Fruit fly (Drosophila melanogaster) whole organism, embryonic: ENCODE measurements around the gene Nazo.

ENCODE experiments used
- Awh ChIP-seq: fragments of 200-800 bp; sonication (Bioruptor generic); IDR thresholded peaks from 2 replicates; pipeline ENCODE4, ENCODE4 v1.3.6; 2022; ENCODE audit warnings: missing biosample characterization, missing genetic modification characterization
- B-H1 ChIP-seq: fragments of 200-800 bp; sonication (Bioruptor generic); IDR thresholded peaks from 3 replicates; pipeline ENCODE4 v1.3.6; 2022; ENCODE audit warnings: missing biosample characterization, missing genetic modification characterization
- Bgb ChIP-seq: fragments of 200-800 bp; sonication (Bioruptor generic); IDR thresholded peaks from 2 replicates; pipeline ENCODE4 v1.3.6; 2022; ENCODE audit warnings: missing biosample characterization, missing genetic modification characterization; ENCODE audit not compliant: partially characterized antibody
- CG12391 ChIP-seq: fragments of 200-800 bp; sonication (Bioruptor generic); optimal IDR thresholded peaks from 3 replicates; lab custom pipeline; 2018; ENCODE audit warnings: missing biosample characterization, mild to moderate bottlenecking, missing genetic modification characterization, moderate library complexity
- CG13123 ChIP-seq: fragments of 200-800 bp; sonication (Bioruptor generic); optimal IDR thresholded peaks from 2 replicates; lab custom pipeline; 2016; ENCODE audit warnings: missing biosample characterization, missing genetic modification characterization
- CG14965 ChIP-seq: fragments of 200-800 bp; sonication (Bioruptor generic); optimal IDR thresholded peaks from 2 replicates; lab custom pipeline; 2016; ENCODE audit warnings: missing biosample characterization, missing genetic modification characterization, borderline replicate concordance
- CG16779 ChIP-seq: fragments of 200-800 bp; sonication (Bioruptor generic); IDR thresholded peaks from 2 replicates; pipeline ENCODE4 v1.3.6; 2022; ENCODE audit warnings: missing biosample characterization, missing genetic modification characterization
- CG17612 ChIP-seq: fragments of 200-800 bp; sonication (Bioruptor generic); IDR thresholded peaks from 2 replicates; pipeline ENCODE4 v1.3.6; 2022; ENCODE audit warnings: missing biosample characterization, missing genetic modification characterization
- CG1832 ChIP-seq: fragments of 200-800 bp; sonication (Bioruptor generic); optimal IDR thresholded peaks from 2 replicates; lab custom pipeline; 2017; ENCODE audit warnings: missing biosample characterization, mild to moderate bottlenecking, missing genetic modification characterization, inconsistent platforms
- CG18599 ChIP-seq: fragments of 200-800 bp; sonication (Bioruptor generic); optimal IDR thresholded peaks from 3 replicates; lab custom pipeline; 2017; ENCODE audit warnings: missing biosample characterization, missing genetic modification characterization, mild to moderate bottlenecking, moderate library complexity, missing genetic modification reagents
- CG2116 ChIP-seq: fragments of 200-800 bp; sonication (Bioruptor generic); optimal IDR thresholded peaks from 3 replicates; lab custom pipeline; 2018; ENCODE audit warnings: missing biosample characterization, mild to moderate bottlenecking, missing genetic modification characterization
- CG2199 ChIP-seq: fragments of 200-800 bp; sonication (Bioruptor generic); IDR thresholded peaks from 3 replicates; pipeline ENCODE4 v1.3.6; 2022; ENCODE audit warnings: missing biosample characterization, missing genetic modification characterization
- CG33557 ChIP-seq: fragments of 200-800 bp; sonication (Bioruptor generic); optimal IDR thresholded peaks from 2 replicates; lab custom pipeline; 2019; ENCODE audit warnings: missing biosample characterization, mild to moderate bottlenecking, missing genetic modification characterization, moderate library complexity
- CG34376 ChIP-seq: fragments of 200-800 bp; sonication (Bioruptor generic); optimal IDR thresholded peaks from 2 replicates; lab custom pipeline; 2018; ENCODE audit warnings: missing biosample characterization, mild to moderate bottlenecking, missing genetic modification characterization
- CG34422 ChIP-seq: fragments of 200-800 bp; sonication (Bioruptor generic); IDR thresholded peaks from 3 replicates; pipeline ENCODE4 v1.3.6; 2022; ENCODE audit warnings: missing biosample characterization, missing genetic modification characterization
- CG4404 ChIP-seq: fragments of 200-800 bp; sonication (Bioruptor generic); IDR thresholded peaks from 2 replicates; pipeline ENCODE4 v1.3.6; 2022; ENCODE audit warnings: missing biosample characterization, missing genetic modification characterization
- CG8388 ChIP-seq: fragments of 200-800 bp; sonication (Bioruptor generic); optimal IDR thresholded peaks from 2 replicates; lab custom pipeline; 2019; ENCODE audit warnings: missing biosample characterization, mild to moderate bottlenecking, missing genetic modification characterization, moderate library complexity
- CkIIα-i1 ChIP-seq: fragments of 200-800 bp; sonication (Bioruptor generic); IDR thresholded peaks from 2 replicates; pipeline ENCODE4 v1.3.6; 2022; ENCODE audit warnings: missing biosample characterization, missing genetic modification characterization
- Deaf1 ChIP-seq: fragments of 200-800 bp; optimal IDR thresholded peaks from 3 replicates; lab custom pipeline; 2019; ENCODE audit warnings: missing biosample characterization, mild to moderate bottlenecking, missing genetic modification characterization, moderate library complexity
- Dfd ChIP-seq, 2 experiments: fragments of >200 bp; optimal IDR thresholded peaks; 2 replicates each; lab custom pipeline; 2017; ENCODE audit warnings: missing biosample characterization in 2 of 2, missing genetic modification characterization in 2 of 2
- Doc2 ChIP-seq: fragments of 200-800 bp; sonication (Bioruptor generic); IDR thresholded peaks from 2 replicates; pipeline ENCODE4 v1.3.6; 2022; ENCODE audit warnings: missing biosample characterization, missing genetic modification characterization
- Fer3 ChIP-seq: fragments of 200-800 bp; sonication (Bioruptor generic); optimal IDR thresholded peaks from 2 replicates; lab custom pipeline; 2018; ENCODE audit warnings: missing biosample characterization, mild to moderate bottlenecking, missing genetic modification characterization, moderate library complexity
- Hr39 ChIP-seq: fragments of >200 bp; optimal IDR thresholded peaks from 2 replicates; lab custom pipeline; 2017
- Meics ChIP-seq: fragments of 200-800 bp; sonication (Bioruptor generic); optimal IDR thresholded peaks from 2 replicates; lab custom pipeline; 2017; ENCODE audit warnings: missing biosample characterization, mild to moderate bottlenecking, missing genetic modification characterization
- NC2α ChIP-seq: fragments of 200-800 bp; sonication (Bioruptor generic); optimal IDR thresholded peaks from 2 replicates; lab custom pipeline; 2016; ENCODE audit warnings: missing biosample characterization, missing genetic modification characterization
- Poxn ChIP-seq: fragments of 200-800 bp; sonication (Bioruptor generic); IDR thresholded peaks from 2 replicates; pipeline ENCODE4 v1.3.6; 2022; ENCODE audit warnings: missing biosample characterization, missing genetic modification characterization
- Spps ChIP-seq: fragments of 200-800 bp; sonication (Bioruptor generic); optimal IDR thresholded peaks from 2 replicates; lab custom pipeline; 2018; ENCODE audit warnings: missing biosample characterization, mild to moderate bottlenecking, missing genetic modification characterization
- ato ChIP-seq: fragments of 200-800 bp; sonication (Bioruptor generic); IDR thresholded peaks from 2 replicates; pipeline ENCODE4 v1.3.6; 2022; ENCODE audit warnings: missing biosample characterization, missing genetic modification characterization; ENCODE audit not compliant: partially characterized antibody
- bab2 ChIP-seq: fragments of 200-800 bp; sonication (Bioruptor generic); optimal IDR thresholded peaks from 2 replicates; lab custom pipeline; 2016; ENCODE audit warnings: missing biosample characterization, missing genetic modification characterization
- cato ChIP-seq: fragments of 200-800 bp; sonication (Bioruptor generic); optimal IDR thresholded peaks from 2 replicates; lab custom pipeline; 2016; ENCODE audit warnings: missing biosample characterization, missing genetic modification characterization, borderline replicate concordance
- da ChIP-seq: fragments of 200-800 bp; sonication (Bioruptor generic); optimal IDR thresholded peaks from 2 replicates; lab custom pipeline; 2016; ENCODE audit warnings: missing biosample characterization, missing genetic modification characterization
- dpn ChIP-seq, 2 experiments: fragments of 200-800 bp; sonication (Bioruptor generic); optimal IDR thresholded peaks; 3 replicates each; lab custom pipeline; 2016; ENCODE audit warnings: missing biosample characterization in 2 of 2, missing genetic modification characterization in 2 of 2
- ham ChIP-seq: fragments of 200-800 bp; sonication (Bioruptor generic); IDR thresholded peaks from 2 replicates; pipeline ENCODE4 v1.3.6; 2022; ENCODE audit warnings: missing biosample characterization, missing genetic modification characterization
- hbn ChIP-seq: fragments of 200-800 bp; sonication (Bioruptor generic); IDR thresholded peaks from 2 replicates; pipeline ENCODE4 v1.3.6; 2022; ENCODE audit warnings: missing biosample characterization, missing genetic modification characterization; ENCODE audit not compliant: partially characterized antibody
- jumu ChIP-seq: fragments of 200-800 bp; sonication (Bioruptor generic); optimal IDR thresholded peaks from 3 replicates; lab custom pipeline; 2016; ENCODE audit warnings: missing biosample characterization, missing genetic modification characterization
- lbe ChIP-seq: fragments of 200-800 bp; sonication (Bioruptor generic); optimal IDR thresholded peaks from 2 replicates; lab custom pipeline; 2016; ENCODE audit warnings: missing biosample characterization, mild to moderate bottlenecking, missing genetic modification characterization
- lov ChIP-seq, 2 experiments: fragments of 200-800 bp in 1 of 2; fragments of >200 bp in 1 of 2; sonication (Bioruptor generic) in 1 of 2; IDR thresholded peaks in 1 of 2; optimal IDR thresholded peaks in 1 of 2; 2 replicates in 1 of 2; 3 replicates in 1 of 2; pipeline versions ENCODE4 v1.3.6 to Lab custom; 2017 to 2022; ENCODE audit warnings: missing biosample characterization in 1 of 2, missing genetic modification characterization in 1 of 2
- nom ChIP-seq: fragments of 200-800 bp; sonication (Bioruptor generic); optimal IDR thresholded peaks from 2 replicates; lab custom pipeline; 2017; ENCODE audit warnings: missing biosample characterization, missing genetic modification characterization, mild to moderate bottlenecking, moderate library complexity, missing genetic modification reagents
- odd ChIP-seq: fragments of 200-800 bp; sonication (Bioruptor generic); optimal IDR thresholded peaks from 2 replicates; lab custom pipeline; 2017; ENCODE audit warnings: missing biosample characterization, mild to moderate bottlenecking, missing genetic modification characterization
- onecut ChIP-seq: fragments of 200-800 bp; sonication (Bioruptor generic); IDR thresholded peaks from 2 replicates; pipeline ENCODE4 v1.3.6; 2022; ENCODE audit warnings: missing biosample characterization, missing genetic modification characterization
- prd ChIP-seq, 3 experiments: fragments of >200 bp in 2 of 3; fragments of 200-800 bp in 1 of 3; sonication (Bioruptor generic) in 1 of 3; optimal IDR thresholded peaks in 2 of 3; IDR thresholded peaks in 1 of 3; 2 replicates in 2 of 3; 3 replicates in 1 of 3; pipeline versions ENCODE4 v1.3.6 to Lab custom; 2017 to 2022; ENCODE audit warnings: missing biosample characterization in 1 of 3, missing genetic modification characterization in 1 of 3
- ranshi ChIP-seq: fragments of 200-800 bp; sonication (Bioruptor generic); IDR thresholded peaks from 2 replicates; pipeline ENCODE4 v1.3.6; 2022; ENCODE audit warnings: missing biosample characterization, missing genetic modification characterization
- ro ChIP-seq: fragments of 200-800 bp; sonication (Bioruptor generic); IDR thresholded peaks from 2 replicates; pipeline ENCODE4 v1.3.6; 2022; ENCODE audit warnings: missing biosample characterization, missing genetic modification characterization
- row ChIP-seq: fragments of 200-800 bp; sonication (Bioruptor generic); IDR thresholded peaks from 3 replicates; pipeline ENCODE4 v1.3.6; 2022; ENCODE audit warnings: missing biosample characterization, missing genetic modification characterization
- ssp ChIP-seq: fragments of 200-800 bp; sonication (Bioruptor generic); IDR thresholded peaks from 2 replicates; pipeline ENCODE4 v1.3.6; 2022; ENCODE audit warnings: missing biosample characterization, missing genetic modification characterization
- tap ChIP-seq: fragments of 200-800 bp; optimal IDR thresholded peaks from 3 replicates; lab custom pipeline; 2019; ENCODE audit warnings: missing biosample characterization, mild to moderate bottlenecking, missing genetic modification characterization, moderate library complexity
- tgo ChIP-seq: fragments of 200-800 bp; sonication (Bioruptor generic); IDR thresholded peaks from 3 replicates; pipeline ENCODE4 v1.3.6; 2022; ENCODE audit warnings: missing biosample characterization, missing genetic modification characterization
- zen ChIP-seq: fragments of 200-800 bp; sonication (Bioruptor generic); optimal IDR thresholded peaks from 3 replicates; lab custom pipeline; 2018; ENCODE audit warnings: missing biosample characterization, mild to moderate bottlenecking, missing genetic modification characterization, moderate library complexity

Nazo gene

DNA sequence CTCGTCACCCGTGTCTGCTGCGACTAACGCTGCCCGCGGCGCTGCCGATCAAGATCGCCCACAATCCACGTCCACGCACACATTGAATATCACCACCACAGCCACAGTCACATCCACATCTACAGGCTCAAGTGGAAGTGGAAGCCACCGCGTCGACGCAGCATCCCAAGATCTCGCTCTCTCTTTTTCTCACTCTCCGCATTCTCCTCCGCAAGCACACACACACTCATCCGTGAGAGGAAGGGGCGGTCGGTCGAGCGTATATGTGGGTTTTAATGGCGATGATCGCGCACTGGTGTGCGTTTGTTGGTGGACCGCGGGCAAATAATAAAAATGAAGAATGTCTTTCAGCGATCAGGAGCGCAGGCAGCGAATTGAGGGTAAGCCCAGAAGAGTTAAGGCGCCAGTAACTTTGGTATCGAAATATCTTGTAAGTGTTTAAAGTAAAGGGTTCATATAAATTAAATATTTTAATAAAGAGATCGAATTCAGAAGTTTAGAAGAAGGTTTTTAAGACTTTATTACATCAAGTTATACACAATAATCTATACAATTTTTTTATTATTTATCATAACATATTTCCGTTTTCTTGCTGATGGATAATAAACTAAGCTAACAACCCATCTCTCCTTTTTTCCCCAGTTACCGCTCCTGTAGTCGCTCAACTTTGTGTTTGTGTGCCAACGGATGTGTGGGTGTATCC lies 46.2 kb downstream of the Nazo start, which contains the start of gene Poxm (continued):
- TF ChIP-seq ato (no peak), jumu (GFP tag; lab: Kevin White, UChicago) (peak; percentile 71), Awh (GFP tag; lab: Robert Waterston, UW) (peak; percentile 70), bab2 (GFP tag; lab: Kevin White, UChicago) (peak; percentile 77), CG33557 (GFP tag; lab: Kevin White, UChicago) (peak; percentile 88), hbn (GFP tag; lab: Robert Waterston, UW) (no peak), Fer3 (tag; lab: Kevin White, UChicago) (peak; percentile 80), CG2116 (GFP tag; lab: Kevin White, UChicago) (peak; percentile 40), row (GFP tag; lab: Robert Waterston, UW) (peak; percentile 92), lov (optimal IDR thresholded peaks at IDR 0.05; lab: Kevin White, UChicago) (no peak), lov (GFP tag; IDR thresholded peaks at IDR 0.05; lab: Robert Waterston, UW) (no peak), Poxn (GFP tag; lab: Robert Waterston, UW) (no peak), prd (optimal IDR thresholded peaks at IDR 0.05; lab: Kevin White, UChicago) (no peak), prd (GFP tag; IDR thresholded peaks at IDR 0.05; lab: Robert Waterston, UW) (peak; percentile 96), lbe (peak; percentile 80), da (GFP tag; lab: Kevin White, UChicago) (no peak), CkIIα-i1 (GFP tag; lab: Robert Waterston, UW) (no peak; the same call in 1 of the 2 replicates), CG17612 (no peak; the same call in 1 of the 2 replicates), Spps (tag; lab: Kevin White, UChicago) (peak; percentile 88), dpn (GFP tag; optimal IDR thresholded peaks at IDR 0.05; lab: Kevin White, UChicago) (peak; percentile 81 to 86), cato (GFP tag; lab: Kevin White, UChicago) (peak; percentile 89), Deaf1 (peak; percentile 56), odd (peak; percentile 81), tap (peak; percentile 78), CG14965 (GFP tag; lab: Kevin White, UChicago) (no peak), NC2α (no peak), CG34376 (GFP tag; lab: Kevin White, UChicago) (peak; percentile 18), Dfd (GFP tag; optimal IDR thresholded peaks at IDR 0.05; lab: Kevin White, UChicago) (peak in 1 of 2 experiments; percentile 83), CG16779 (no peak), B-H1 (GFP tag; lab: Robert Waterston, UW) (peak; percentile 81; the same call in 2 of the 3 replicates), CG12391 (tag; lab: Kevin White, UChicago) (peak; percentile 92), nom (GFP tag; lab: Kevin White, UChicago) (peak; percentile 88), CG34422 (GFP tag; lab: Robert Waterston, UW) (peak; percentile 89), CG18599 (GFP tag; lab: Kevin White, UChicago) (peak; percentile 79), Meics (GFP tag; lab: Kevin White, UChicago) (peak; percentile 87), CG8388 (GFP tag; lab: Kevin White, UChicago) (peak; percentile 88), ham (GFP tag; lab: Robert Waterston, UW) (0 out of 2 replicates have a peak, but pooled peaks have one; percentile 30), CG1832 (GFP tag; lab: Kevin White, UChicago) (peak; percentile 34), onecut (peak; percentile 74), Hr39 (lab: Kevin White, UChicago) (no peak), CG4404 (peak; percentile 96), tgo (GFP tag; lab: Robert Waterston, UW) (peak; percentile 91), CG2199 (GFP tag; lab: Robert Waterston, UW) (0 out of 3 replicates have a peak, but pooled peaks have one; percentile 10), ssp (GFP tag; lab: Robert Waterston, UW) (peak; percentile 89), Doc2 (peak; percentile 67; the same call in 1 of the 2 replicates), ro (GFP tag; lab: Robert Waterston, UW) (peak; percentile 86), ranshi (GFP tag; lab: Robert Waterston, UW) (peak; percentile 81; the same call in 1 of the 2 replicates), zen (tag; lab: Kevin White, UChicago) (peak; percentile 91), CG13123 (GFP tag; lab: Kevin White, UChicago) (peak; percentile 74), Bgb (GFP tag; lab: Robert Waterston, UW) (no peak)
